Fruit fly (Drosophila melanogaster) S2 (cell line): ENCODE results near the gene nxf4.

Experiments
- CG8478 ChIP-seq: fragments of >200 bp; optimal IDR thresholded peaks from 2 replicates; lab custom pipeline; 2018
- CTCF ChIP-seq, 2 experiments: fragments of >200 bp; optimal IDR thresholded peaks; 2 replicates each; lab custom pipeline; 2018

DNA sequence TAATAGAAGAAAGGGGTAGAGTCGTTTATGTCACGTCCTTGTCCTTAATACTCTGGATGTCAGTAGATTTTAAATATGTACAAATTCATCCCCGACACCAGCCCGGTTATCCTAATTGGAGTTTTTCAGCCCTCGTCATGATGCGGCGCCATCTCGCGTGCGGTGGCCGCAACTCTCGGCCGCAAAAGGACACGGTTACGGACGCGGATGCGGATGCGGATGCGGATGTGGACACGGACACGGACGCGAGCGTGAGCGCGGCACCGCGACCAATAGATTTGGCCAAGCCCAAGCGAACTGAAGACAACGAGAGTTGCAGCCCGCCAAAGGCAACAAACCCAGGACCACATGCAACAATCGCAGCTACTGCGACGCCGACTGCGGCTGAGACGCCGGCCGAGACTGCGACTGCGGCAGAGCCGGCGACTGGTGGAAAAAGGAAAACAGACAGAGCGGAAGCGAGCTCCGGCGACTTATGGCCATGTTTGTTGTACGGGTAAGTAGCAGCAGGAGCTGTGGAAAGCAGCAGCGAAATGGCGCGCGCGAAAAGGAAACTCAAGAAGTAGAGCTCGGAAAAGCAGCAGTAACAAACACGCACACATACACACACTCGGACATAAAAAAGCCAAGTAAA is 42.0 kb upstream of the nxf4 start, which contains the start of gene CG42544:
- TF ChIP-seq CG8478 (lab: Kevin White, UChicago) (no peak), CTCF (optimal IDR thresholded peaks at IDR 0.05; lab: Kevin White, UChicago) (peak; percentile 76 to 78)
